Worm (Caenorhabditis elegans) whole organism, mixed stage, embryonic: ENCODE data around the gene Y62E10A.24.

Source experiments
- ceh-39 ChIP-seq: fragments of 150-350 bp; optimal IDR thresholded peaks from 2 replicates; lab custom pipeline; 2014; ENCODE audit warnings: missing biosample characterization, missing genetic modification characterization
- ceh-83 ChIP-seq: fragments of 200-800 bp; sonication (Bioruptor generic); optimal IDR thresholded peaks from 2 replicates; lab custom pipeline; 2018; ENCODE audit warnings: mild to moderate bottlenecking, missing genetic modification characterization, missing compliant biosample characterization
- lsy-2 ChIP-seq: fragments of 150-350 bp; optimal IDR thresholded peaks from 2 replicates; lab custom pipeline; 2014; ENCODE audit warnings: missing biosample characterization, missing genetic modification characterization
- mep-1 ChIP-seq: fragments of 150-350 bp; optimal IDR thresholded peaks from 2 replicates; lab custom pipeline; 2017; ENCODE audit warnings: missing biosample characterization, missing genetic modification reagents, missing genetic modification characterization, inconsistent platforms
- nhr-12 ChIP-seq: fragments of 150-350 bp; optimal IDR thresholded peaks from 2 replicates; lab custom pipeline; 2014; ENCODE audit warnings: missing biosample characterization, missing genetic modification characterization
- nhr-28 ChIP-seq: fragments of 150-350 bp; optimal IDR thresholded peaks from 2 replicates; lab custom pipeline; 2014; ENCODE audit warnings: missing biosample characterization, missing genetic modification characterization
- pha-4 ChIP-seq: fragments of 150-350 bp; optimal IDR thresholded peaks from 2 replicates; lab custom pipeline; 2018; ENCODE audit warnings: missing biosample characterization, missing genetic modification reagents, missing genetic modification characterization
- unc-39 ChIP-seq: fragments of 150-350 bp; optimal IDR thresholded peaks from 2 replicates; lab custom pipeline; 2014; ENCODE audit warnings: missing biosample characterization, missing genetic modification characterization

DNA sequence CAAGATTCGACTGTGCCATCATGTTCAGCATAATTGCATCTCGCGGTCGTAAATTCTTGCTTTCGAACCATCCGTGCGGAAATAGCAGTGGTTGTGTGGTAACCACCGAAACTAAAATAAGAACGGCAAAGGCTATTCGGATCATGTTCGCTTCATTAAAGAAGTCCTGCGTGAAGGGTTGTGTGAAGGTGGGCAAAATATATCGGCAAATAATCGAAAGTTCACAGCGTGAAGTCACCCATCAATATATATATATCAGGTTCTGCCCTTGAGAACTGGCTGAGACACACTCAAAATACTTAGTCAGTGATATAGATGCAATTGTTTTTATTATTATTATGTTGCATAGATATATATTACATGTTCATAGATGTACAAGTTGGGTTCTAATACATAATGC is 37.5 kb downstream of the Y62E10A.24 start, which contains the start of gene Y62E10A.19:
- TF ChIP-seq ceh-39 (tag; lab: Kevin White, UChicago) (no peak), pha-4 (no peak), nhr-12 (tag; lab: Kevin White, UChicago) (no peak), nhr-28 (tag; lab: Kevin White, UChicago) (no peak), mep-1 (no peak), unc-39 (tag; lab: Kevin White, UChicago) (no peak), lsy-2 (tag; lab: Kevin White, UChicago) (no peak), ceh-83 (GFP tag; lab: Kevin White, UChicago) (no peak)
